Fruit fly (Drosophila melanogaster) Kc167 (cell line): Measurements from ENCODE around the gene AMPKalpha.

Experiments
- Sin3A ChIP-seq: fragments of >200 bp; optimal IDR thresholded peaks from 2 replicates; lab custom pipeline; 2018; ENCODE audit warnings: missing external identifiers
- h ChIP-seq: fragments of >200 bp; optimal IDR thresholded peaks from 3 replicates; lab custom pipeline; 2018; ENCODE audit warnings: missing external identifiers
- psq ChIP-seq: fragments of >200 bp; optimal IDR thresholded peaks from 2 replicates; lab custom pipeline; 2017; ENCODE audit warnings: missing external identifiers
- ttk ChIP-seq: sonication (Bioruptor generic); optimal IDR thresholded peaks from 2 replicates; lab custom pipeline; 2017; ENCODE audit warnings: missing external identifiers

DNA sequence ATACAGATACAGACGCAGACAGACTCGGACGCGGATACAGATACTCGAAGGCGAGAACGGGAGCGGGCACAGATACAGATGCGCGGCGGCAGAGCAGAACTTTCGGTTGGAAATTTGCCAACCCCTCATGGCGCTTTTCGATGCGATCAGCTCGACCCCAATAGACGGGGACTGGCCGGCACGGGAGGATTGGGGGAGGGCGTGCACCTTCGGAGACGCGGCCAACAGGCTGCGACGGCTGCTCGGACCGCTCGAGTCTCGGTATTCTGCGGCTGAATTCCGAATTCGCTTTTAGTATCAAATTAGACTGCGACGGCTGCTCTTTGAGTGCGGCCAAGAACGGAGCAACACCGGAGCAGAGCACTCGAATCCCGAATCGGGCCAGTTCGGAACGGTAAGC lies 8.9 kb downstream of the AMPKalpha start:
- TF ChIP-seq Sin3A (lab: Kevin White, UChicago) (no peak), h (lab: Kevin White, UChicago) (no peak), psq (no peak), ttk (lab: Kevin White, UChicago) (no peak)
